Worm (Caenorhabditis elegans) whole organism, L4/young adult: ENCODE data around the gene F09B9.4.

Source experiments
- W03F9.2 ChIP-seq: fragments of 150-350 bp; optimal IDR thresholded peaks from 2 replicates; lab custom pipeline; 2014; ENCODE audit warnings: missing biosample characterization, missing genetic modification characterization
- dao-5 ChIP-seq: sonication (generic microtip); optimal IDR thresholded peaks from 2 replicates; lab custom pipeline; 2016; ENCODE audit warnings: missing genotype, missing genetic modification characterization, moderate library complexity, missing compliant biosample characterization
- him-1 ChIP-seq: sonication (generic microtip); optimal IDR thresholded peaks from 2 replicates; lab custom pipeline; 2016; ENCODE audit warnings: missing genotype, missing genetic modification reagents, missing genetic modification characterization, missing compliant biosample characterization

DNA sequence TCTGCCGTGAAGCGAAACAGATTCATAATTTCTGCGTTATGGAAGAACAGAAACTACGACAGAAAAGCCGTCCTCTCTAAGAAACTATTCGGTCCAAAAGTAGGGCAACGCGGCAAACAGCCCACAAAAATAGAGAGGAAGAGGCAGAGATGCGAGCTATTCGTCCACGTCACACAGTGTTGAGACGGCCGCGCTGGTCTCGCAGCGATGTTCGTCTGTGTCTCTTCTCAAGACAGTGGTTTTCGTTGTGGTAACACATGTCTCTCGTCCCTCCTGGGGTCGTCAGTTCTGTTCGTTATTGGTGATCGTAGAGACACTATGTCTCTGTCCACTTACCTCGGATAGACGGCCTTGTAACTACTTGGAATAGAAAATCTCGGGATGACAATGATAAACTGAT is 1.7 kb upstream of the F09B9.4 start, which contains the start of gene erd-2.1:
- TF ChIP-seq dao-5 (tag; lab: Kevin White, UChicago) (no peak), him-1 (tag; lab: Kevin White, UChicago) (peak; percentile 69), W03F9.2 (tag; lab: Kevin White, UChicago) (no peak)
